Worm (Caenorhabditis elegans) whole organism, late embryonic: Measurements from ENCODE around the gene F11C7.7.

Source experiments
- ama-1 ChIP-seq: fragments of 150-350 bp; optimal IDR thresholded peaks from 2 replicates; lab custom pipeline; 2014
- ceh-31 ChIP-seq: sonication (generic microtip); optimal IDR thresholded peaks from 2 replicates; lab custom pipeline; 2016; ENCODE audit warnings: missing genetic modification characterization, missing compliant biosample characterization
- ceh-6 ChIP-seq: fragments of 200-800 bp; sonication (Bioruptor generic); optimal IDR thresholded peaks from 2 replicates; lab custom pipeline; 2018; ENCODE audit warnings: mild to moderate bottlenecking, missing genetic modification characterization, missing compliant biosample characterization
- dve-1 ChIP-seq: sonication (generic microtip); optimal IDR thresholded peaks from 2 replicates; lab custom pipeline; 2017; ENCODE audit warnings: antibody characterized with exemption, mild to moderate bottlenecking, missing genetic modification characterization, missing compliant biosample characterization
- fax-1 ChIP-seq: sonication (generic microtip); optimal IDR thresholded peaks from 2 replicates; lab custom pipeline; 2016; ENCODE audit warnings: missing genotype, missing genetic modification characterization, missing compliant biosample characterization
- lin-11 ChIP-seq: fragments of 200-800 bp; sonication (Bioruptor generic); optimal IDR thresholded peaks from 2 replicates; lab custom pipeline; 2018; ENCODE audit warnings: mild to moderate bottlenecking, missing genetic modification characterization, missing compliant biosample characterization
- nfya-1 ChIP-seq: sonication (generic microtip); optimal IDR thresholded peaks from 2 replicates; lab custom pipeline; 2017; ENCODE audit warnings: missing genetic modification characterization, mild to moderate bottlenecking, missing compliant biosample characterization, antibody characterized with exemption, moderate library complexity
- nhr-11 ChIP-seq: fragments of 150-350 bp; optimal IDR thresholded peaks from 2 replicates; lab custom pipeline; 2014; ENCODE audit warnings: missing biosample characterization, missing genetic modification characterization
- pag-3 ChIP-seq: sonication (generic microtip); optimal IDR thresholded peaks from 2 replicates; lab custom pipeline; 2016; ENCODE audit warnings: missing compliant biosample characterization, missing genetic modification characterization, borderline replicate concordance
- ref-2 ChIP-seq: sonication (generic microtip); optimal IDR thresholded peaks from 2 replicates; lab custom pipeline; 2016; ENCODE audit warnings: missing genetic modification characterization, missing compliant biosample characterization
- ztf-16 ChIP-seq: sonication (generic microtip); optimal IDR thresholded peaks from 2 replicates; lab custom pipeline; 2017; ENCODE audit warnings: missing genetic modification characterization, missing compliant biosample characterization

- TF ChIP-seq lin-11 (tag; lab: Kevin White, UChicago): no peak
- no peak for TF ChIP-seq ceh-31 (tag; lab: Kevin White, UChicago)
- TF ChIP-seq fax-1: no peak
- no peak for TF ChIP-seq pag-3 (tag; lab: Kevin White, UChicago)
- TF ChIP-seq ama-1 (lab: Kevin White, UChicago): no peak
- no peak for TF ChIP-seq nfya-1 (tag; lab: Kevin White, UChicago)
- TF ChIP-seq ref-2 (tag; lab: Kevin White, UChicago): no peak
- TF ChIP-seq ceh-6 (GFP tag; lab: Kevin White, UChicago): no peak
- no peak for TF ChIP-seq nhr-11 (tag; lab: Kevin White, UChicago)
- TF ChIP-seq ztf-16: no peak
- TF ChIP-seq dve-1: no peak
These were observed 1.9 kb upstream of the F11C7.7 start, which contains the start of the genes vap-1 and F11C7.2 for ce11 chrX:17396456-17396855.
